Worm (Caenorhabditis elegans): Measurements from ENCODE around the gene K02D10.1.

Gene K02D10.1

ce11 chrIII:8749487-8749886 is 19.8 kb upstream of the K02D10.1 start, which contains the start of gene sma-2 (continued):
- peak; percentile 94 for TF ChIP-seq nhr-28 (tag; optimal IDR thresholded peaks at IDR 0.05)
- TF ChIP-seq nhr-48 (tag; optimal IDR thresholded peaks at IDR 0.05), result peak; percentile 84

- TF ChIP-seq mxl-2 (GFP tag; conservative IDR thresholded peaks at IDR 0.05) (no peak), F44E2.7 (GFP tag; IDR thresholded peaks at IDR 0.05) (no peak), daf-8 (GFP tag; IDR thresholded peaks at IDR 0.05) (no peak), skn-1 (tag; optimal IDR thresholded peaks at IDR 0.05) (no peak), mdt-29 (GFP tag; IDR thresholded peaks at IDR 0.05) (no peak), mxl-3 (GFP tag; optimal IDR thresholded peaks at IDR 0.05) (no peak), dpl-1 (GFP tag; optimal IDR thresholded peaks at IDR 0.05) (no peak), hlh-11 (tag; optimal IDR thresholded peaks at IDR 0.05) (no peak), daf-19 (GFP tag; conservative IDR thresholded peaks at IDR 0.05) (no peak), egl-27 (tag; optimal IDR thresholded peaks at IDR 0.05) (no peak), unc-39 (tag; optimal IDR thresholded peaks at IDR 0.05) (no peak), ceh-82 (tag; optimal IDR thresholded peaks at IDR 0.05) (no peak), madf-9 (GFP tag; conservative IDR thresholded peaks at IDR 0.05) (no peak), snpc-4 (tag; optimal IDR thresholded peaks at IDR 0.05) (no peak), T20F7.1 (GFP tag; optimal IDR thresholded peaks at IDR 0.05) (no peak), gei-8 (GFP tag; optimal IDR thresholded peaks at IDR 0.05) (no peak), php-3 (GFP tag; IDR thresholded peaks at IDR 0.05) (no peak), ces-1 (GFP tag; optimal IDR thresholded peaks at IDR 0.05) (no peak)
Measured at ce11 chrIII:8750606-8751005, 18.7 kb upstream of the K02D10.1 start, which contains the start of gene ugtp-1. ugtp-1 (minus strand) TSS chrIII:8750706.

- TF ChIP-seq daf-16 (GFP tag; optimal IDR thresholded peaks at IDR 0.05), result no peak
- peak; percentile 66 for TF ChIP-seq daf-16 (tag; optimal IDR thresholded peaks at IDR 0.05)
- no peak for TF ChIP-seq zip-2 (tag; optimal IDR thresholded peaks at IDR 0.05)
- TF ChIP-seq hlh-11 (tag; optimal IDR thresholded peaks at IDR 0.05), result no peak
- peak; percentile 92 for TF ChIP-seq T20F7.1 (GFP tag; optimal IDR thresholded peaks at IDR 0.05)
- TF ChIP-seq ces-1 (GFP tag; optimal IDR thresholded peaks at IDR 0.05), result no peak
- peak; percentile 6 for TF ChIP-seq mes-2 (tag; optimal IDR thresholded peaks at IDR 0.05; ENCODE audit: poor library complexity, severe bottlenecking)
- peak; percentile 4 for TF ChIP-seq dve-1 (tag; optimal IDR thresholded peaks at IDR 0.05; ENCODE audit: insufficient read depth)
- peak in 1 of 2 experiments; percentile 43 for TF ChIP-seq lsy-2 (tag; optimal IDR thresholded peaks at IDR 0.05)
- peak; percentile 6 for TF ChIP-seq nhr-28 (tag; optimal IDR thresholded peaks at IDR 0.05)
- peak; percentile 62 for TF ChIP-seq R02D3.7 (tag; optimal IDR thresholded peaks at IDR 0.05)
Measured at ce11 chrIII:8754682-8755081, 14.7 kb upstream of the K02D10.1 start, which contains the start of gene tomm-70. tomm-70 (minus strand) TSS chrIII:8754750.

ce11 chrIII:8761040-8761654 is 8.2 kb upstream of the K02D10.1 start, which contains the start of gene aak-1:
aak-1 (minus strand) TSS chrIII:8761090.
- TF ChIP-seq F10B5.3 (tag; optimal IDR thresholded peaks at IDR 0.05) (no peak), saeg-2 (GFP tag; IDR thresholded peaks at IDR 0.05) (no peak), D1046.2 (GFP tag; IDR thresholded peaks at IDR 0.05) (no peak), spr-3 (GFP tag; optimal IDR thresholded peaks at IDR 0.05) (no peak), madf-5 (GFP tag; IDR thresholded peaks at IDR 0.05) (no peak), R02D3.7 (tag; optimal IDR thresholded peaks at IDR 0.05) (no peak), hlh-30 (tag; optimal IDR thresholded peaks at IDR 0.05; ENCODE audit: insufficient read depth) (peak; percentile 75), mdt-29 (GFP tag; IDR thresholded peaks at IDR 0.05) (no peak), aha-1 (tag) (peak; percentile 88), hlh-11 (tag; optimal IDR thresholded peaks at IDR 0.05) (peak; percentile 47), mes-2 (tag; optimal IDR thresholded peaks at IDR 0.05; ENCODE audit: poor library complexity, severe bottlenecking) (peak; percentile 10), aly-2 (tag; optimal IDR thresholded peaks at IDR 0.05) (no peak), ZK546.5 (tag; optimal IDR thresholded peaks at IDR 0.05) (no peak), fos-1 (tag; optimal IDR thresholded peaks at IDR 0.05) (no peak)
